Worm (Caenorhabditis elegans) whole organism, L2 larva: Measurements from ENCODE around the gene lipl-2.

ENCODE experiments used
- C34F6.9 ChIP-seq: fragments of 150-350 bp; optimal IDR thresholded peaks from 2 replicates; lab custom pipeline; 2014; ENCODE audit warnings: missing biosample characterization, missing genetic modification characterization
- F13H6.1 ChIP-seq: sonication (generic microtip); optimal IDR thresholded peaks from 2 replicates; lab custom pipeline; 2016; ENCODE audit warnings: missing genetic modification characterization, missing compliant biosample characterization
- R02D3.7 ChIP-seq: fragments of 150-350 bp; optimal IDR thresholded peaks from 2 replicates; lab custom pipeline; 2014; ENCODE audit warnings: missing biosample characterization, missing genetic modification characterization
- Y55F3AM.14 ChIP-seq: fragments of 200-800 bp; sonication (Bioruptor generic); optimal IDR thresholded peaks from 2 replicates; lab custom pipeline; 2018; ENCODE audit warnings: mild to moderate bottlenecking, missing genetic modification characterization, missing compliant biosample characterization
- ZK546.5 ChIP-seq: sonication (generic microtip); optimal IDR thresholded peaks from 2 replicates; lab custom pipeline; 2017; ENCODE audit warnings: missing biosample characterization, missing genetic modification characterization
- alr-1 ChIP-seq: fragments of 150-350 bp; optimal IDR thresholded peaks from 2 replicates; lab custom pipeline; 2014; ENCODE audit warnings: missing biosample characterization, missing genetic modification characterization
- aly-2 ChIP-seq: fragments of 150-350 bp; optimal IDR thresholded peaks from 2 replicates; lab custom pipeline; 2014; ENCODE audit warnings: missing biosample characterization, missing genetic modification characterization
- ama-1 ChIP-seq: fragments of 150-350 bp; optimal IDR thresholded peaks from 2 replicates; lab custom pipeline; 2018; ENCODE audit warnings: inconsistent platforms
- ceh-16 ChIP-seq: fragments of 150-350 bp; optimal IDR thresholded peaks from 2 replicates; lab custom pipeline; 2014; ENCODE audit warnings: missing biosample characterization, missing genetic modification characterization
- ceh-82 ChIP-seq: fragments of 150-350 bp; optimal IDR thresholded peaks from 2 replicates; lab custom pipeline; 2014; ENCODE audit warnings: missing biosample characterization, missing genetic modification characterization
- dmd-4 ChIP-seq: sonication (generic microtip); optimal IDR thresholded peaks from 2 replicates; lab custom pipeline; 2017; ENCODE audit warnings: missing biosample characterization, missing genetic modification characterization
- egl-27 ChIP-seq: sonication (generic microtip); optimal IDR thresholded peaks from 3 replicates; lab custom pipeline; 2017; ENCODE audit warnings: missing biosample characterization, missing genetic modification reagents, missing genetic modification characterization
- elt-1 ChIP-seq: fragments of 150-350 bp; optimal IDR thresholded peaks from 2 replicates; lab custom pipeline; 2014; ENCODE audit warnings: missing biosample characterization, missing genetic modification characterization
- elt-3 ChIP-seq: sonication (generic microtip); optimal IDR thresholded peaks from 2 replicates; lab custom pipeline; 2017; ENCODE audit warnings: missing biosample characterization, missing genetic modification characterization
- fos-1 ChIP-seq: fragments of 150-350 bp; optimal IDR thresholded peaks from 2 replicates; lab custom pipeline; 2014; ENCODE audit warnings: missing biosample characterization, missing genetic modification characterization
- gmeb-1 ChIP-seq: fragments of 150-350 bp; optimal IDR thresholded peaks from 2 replicates; lab custom pipeline; 2014; ENCODE audit warnings: missing biosample characterization, missing genetic modification characterization
- lin-11 ChIP-seq: fragments of 150-350 bp; sonication (generic microtip); optimal IDR thresholded peaks from 2 replicates; lab custom pipeline; 2014; ENCODE audit warnings: missing biosample characterization, missing genetic modification characterization, inconsistent platforms, mixed read lengths
- lin-13 ChIP-seq: fragments of 150-350 bp; optimal IDR thresholded peaks from 2 replicates; lab custom pipeline; 2014; ENCODE audit warnings: missing biosample characterization, missing genetic modification reagents, missing genetic modification characterization
- lin-39 ChIP-seq: fragments of 150-350 bp; optimal IDR thresholded peaks from 2 replicates; lab custom pipeline; 2014; ENCODE audit warnings: missing biosample characterization, missing genetic modification reagents, missing genetic modification characterization
- lsy-2 ChIP-seq, 2 experiments: fragments of 150-350 bp in 1 of 2; sonication (generic microtip) in 1 of 2; optimal IDR thresholded peaks; 2 replicates each; lab custom pipeline; 2014 to 2017; ENCODE audit warnings: missing biosample characterization in 2 of 2, missing genetic modification characterization in 2 of 2
- mdl-1 ChIP-seq, 2 experiments: fragments of 150-350 bp in 1 of 2; sonication (generic microtip) in 1 of 2; optimal IDR thresholded peaks; 2 replicates each; lab custom pipeline; 2017; ENCODE audit warnings: missing biosample characterization in 2 of 2, missing genetic modification characterization in 2 of 2
- nhr-11 ChIP-seq: fragments of 150-350 bp; optimal IDR thresholded peaks from 2 replicates; lab custom pipeline; 2014; ENCODE audit warnings: missing biosample characterization, missing genetic modification characterization
- nhr-12 ChIP-seq: fragments of 150-350 bp; optimal IDR thresholded peaks from 2 replicates; lab custom pipeline; 2014; ENCODE audit warnings: missing biosample characterization, missing genetic modification characterization
- nhr-129 ChIP-seq: fragments of 150-350 bp; optimal IDR thresholded peaks from 2 replicates; lab custom pipeline; 2014; ENCODE audit warnings: missing biosample characterization, missing genetic modification characterization
- nhr-21 ChIP-seq: fragments of 150-350 bp; optimal IDR thresholded peaks from 2 replicates; lab custom pipeline; 2014; ENCODE audit warnings: missing biosample characterization, missing genetic modification characterization
- nhr-23 ChIP-seq: fragments of 150-350 bp; optimal IDR thresholded peaks from 2 replicates; lab custom pipeline; 2014; ENCODE audit warnings: missing biosample characterization, missing genetic modification reagents, missing genetic modification characterization
- nhr-237 ChIP-seq: fragments of 150-350 bp; optimal IDR thresholded peaks from 2 replicates; lab custom pipeline; 2014; ENCODE audit warnings: missing biosample characterization, missing genetic modification characterization
- nhr-25 ChIP-seq: fragments of 150-350 bp; sonication (generic microtip); optimal IDR thresholded peaks from 3 replicates; lab custom pipeline; 2014; ENCODE audit warnings: missing biosample characterization, missing genetic modification characterization
- nhr-77 ChIP-seq: fragments of 150-350 bp; optimal IDR thresholded peaks from 2 replicates; lab custom pipeline; 2014; ENCODE audit warnings: missing biosample characterization, missing genetic modification characterization
- peb-1 ChIP-seq: fragments of 150-350 bp; optimal IDR thresholded peaks from 2 replicates; lab custom pipeline; 2014; ENCODE audit warnings: missing biosample characterization, missing genetic modification characterization
- sem-4 ChIP-seq: fragments of 150-350 bp; optimal IDR thresholded peaks from 2 replicates; lab custom pipeline; 2014; ENCODE audit warnings: missing biosample characterization, missing genetic modification reagents, missing genetic modification characterization
- skn-1 ChIP-seq: sonication (generic microtip); optimal IDR thresholded peaks from 2 replicates; lab custom pipeline; 2017; ENCODE audit warnings: missing biosample characterization, missing genetic modification characterization
- sma-3 ChIP-seq: sonication (generic microtip); optimal IDR thresholded peaks from 2 replicates; lab custom pipeline; 2016; ENCODE audit warnings: missing genetic modification reagents, missing genetic modification characterization, missing compliant biosample characterization
- sma-9 ChIP-seq, 2 experiments: fragments of 150-350 bp in 1 of 2; sonication (generic microtip) in 1 of 2; optimal IDR thresholded peaks; 2 replicates each; lab custom pipeline; 2014 to 2016; ENCODE audit warnings: missing genetic modification characterization in 2 of 2, mild to moderate bottlenecking in 1 of 2, missing biosample characterization in 1 of 2, missing compliant biosample characterization in 1 of 2, missing genetic modification reagents in 1 of 2, moderate library complexity in 1 of 2
- snpc-4 ChIP-seq: fragments of 150-350 bp; optimal IDR thresholded peaks from 2 replicates; lab custom pipeline; 2014; ENCODE audit warnings: missing biosample characterization, missing genetic modification characterization
- unc-62 ChIP-seq: fragments of 150-350 bp; optimal IDR thresholded peaks from 2 replicates; lab custom pipeline; 2014; ENCODE audit warnings: missing biosample characterization, missing genetic modification reagents, missing genetic modification characterization
- ztf-4 ChIP-seq: fragments of 150-350 bp; optimal IDR thresholded peaks from 2 replicates; lab custom pipeline; 2014; ENCODE audit warnings: missing biosample characterization, missing genetic modification characterization

The lipl-2 gene

ce11 chrV:9824149-9824548 is 32.8 kb downstream of the lipl-2 start, which contains the start of gene str-2:
Gene str-2, minus strand, starts transcription at chrV:9824249.
- TF ChIP-seq sma-3 (GFP tag; lab: Kevin White, UChicago): no peak
- TF ChIP-seq aly-2 (tag; lab: Kevin White, UChicago): no peak
- TF ChIP-seq unc-62 (GFP tag; lab: Kevin White, UChicago): no peak
- TF ChIP-seq C34F6.9: no peak
- TF ChIP-seq lin-39 (tag; lab: Kevin White, UChicago): no peak
- TF ChIP-seq ZK546.5 (tag; lab: Kevin White, UChicago): no peak
- TF ChIP-seq egl-27: no peak
- TF ChIP-seq lin-11: no peak
- no peak for TF ChIP-seq fos-1 (tag; lab: Kevin White, UChicago)
- no peak for TF ChIP-seq elt-3 (tag; lab: Kevin White, UChicago)
- no peak for TF ChIP-seq ztf-4 (tag; lab: Kevin White, UChicago)
- TF ChIP-seq mdl-1 (tag; optimal IDR thresholded peaks at IDR 0.05; lab: Kevin White, UChicago): no peak
- no peak for TF ChIP-seq nhr-77 (tag; lab: Kevin White, UChicago)
- no peak for TF ChIP-seq peb-1
- no peak for TF ChIP-seq elt-1 (tag; lab: Kevin White, UChicago)

- no peak for TF ChIP-seq snpc-4
- TF ChIP-seq nhr-23 (tag; lab: Kevin White, UChicago): no peak
- TF ChIP-seq sma-9 (GFP tag; optimal IDR thresholded peaks at IDR 0.05; lab: Kevin White, UChicago): no peak
- no peak for TF ChIP-seq sma-9 (tag; optimal IDR thresholded peaks at IDR 0.05; lab: Kevin White, UChicago)
These were observed 42.5 kb downstream of the lipl-2 start, which contains the start of gene sru-40 for ce11 chrV:9833900-9834299. Gene sru-40, minus strand, starts transcription at chrV:9834000.

- TF ChIP-seq gmeb-1 (tag; lab: Kevin White, UChicago) (no peak), elt-3 (tag; lab: Kevin White, UChicago) (no peak), fos-1 (tag; lab: Kevin White, UChicago) (no peak), ama-1 (lab: Kevin White, UChicago) (no peak), sem-4 (tag; lab: Kevin White, UChicago) (no peak), skn-1 (tag; lab: Kevin White, UChicago) (no peak), lin-11 (no peak), nhr-77 (tag; lab: Kevin White, UChicago) (no peak), ceh-82 (tag; lab: Kevin White, UChicago) (no peak), R02D3.7 (no peak), nhr-12 (no peak), elt-1 (tag; lab: Kevin White, UChicago) (no peak), F13H6.1 (tag; lab: Kevin White, UChicago) (no peak), nhr-21 (tag; lab: Kevin White, UChicago) (no peak), ztf-4 (tag; lab: Kevin White, UChicago) (no peak), lin-13 (GFP tag; lab: Kevin White, UChicago) (no peak), nhr-23 (tag; lab: Kevin White, UChicago) (no peak), unc-62 (GFP tag; lab: Kevin White, UChicago) (no peak), alr-1 (tag; lab: Kevin White, UChicago) (no peak), sma-3 (GFP tag; lab: Kevin White, UChicago) (no peak)
These were observed 44.6 kb downstream of the lipl-2 start, which contains the start of gene sru-38 for ce11 chrV:9835945-9836344. Gene sru-38, minus strand, starts transcription at chrV:9836045.

- no peak for TF ChIP-seq nhr-237 (tag; lab: Kevin White, UChicago)
- TF ChIP-seq F13H6.1 (tag; lab: Kevin White, UChicago): no peak
- no peak for TF ChIP-seq unc-62 (GFP tag; lab: Kevin White, UChicago)
- TF ChIP-seq lin-13 (GFP tag; lab: Kevin White, UChicago): no peak
- TF ChIP-seq aly-2 (tag; lab: Kevin White, UChicago): no peak
- no peak for TF ChIP-seq skn-1 (tag; lab: Kevin White, UChicago)
These were observed 46.3 kb downstream of the lipl-2 start, which contains the start of gene srsx-21 for ce11 chrV:9837679-9838078. Gene srsx-21, plus strand, starts transcription at chrV:9837979.

ce11 chrV:9841376-9841775 is 50.0 kb downstream of the lipl-2 start, which contains the start of gene sru-36:
Gene sru-36, plus strand, starts transcription at chrV:9841676.
- TF ChIP-seq nhr-11 (tag; lab: Kevin White, UChicago) (no peak), nhr-21 (tag; lab: Kevin White, UChicago) (no peak), lsy-2 (tag; optimal IDR thresholded peaks at IDR 0.05; lab: Kevin White, UChicago) (no peak), nhr-25 (no peak), unc-62 (GFP tag; lab: Kevin White, UChicago) (no peak), egl-27 (no peak), gmeb-1 (tag; lab: Kevin White, UChicago) (no peak), ama-1 (lab: Kevin White, UChicago) (no peak), ceh-16 (no peak), nhr-23 (tag; lab: Kevin White, UChicago) (no peak), elt-1 (tag; lab: Kevin White, UChicago) (no peak), dmd-4 (tag; lab: Kevin White, UChicago) (no peak), aly-2 (tag; lab: Kevin White, UChicago) (no peak), nhr-12 (no peak), sma-9 (GFP tag; optimal IDR thresholded peaks at IDR 0.05; lab: Kevin White, UChicago) (no peak), sma-9 (tag; optimal IDR thresholded peaks at IDR 0.05; lab: Kevin White, UChicago) (no peak), alr-1 (tag; lab: Kevin White, UChicago) (no peak), lin-39 (tag; lab: Kevin White, UChicago) (no peak), nhr-129 (tag; lab: Kevin White, UChicago) (no peak), Y55F3AM.14 (no peak)
